Worm (Caenorhabditis elegans) whole organism, L4 larva: ENCODE results near the gene ZK617.26.

Source experiments
- D1046.2 ChIP-seq: fragments of 200-800 bp; sonication (Bioruptor generic); IDR thresholded peaks from 2 replicates; pipeline ENCODE4 v1.3.6; 2022; ENCODE audit warnings: missing genetic modification characterization, missing compliant biosample characterization
- R02D3.7 ChIP-seq: fragments of 150-350 bp; sonication (generic microtip); optimal IDR thresholded peaks from 3 replicates; lab custom pipeline; 2014; ENCODE audit warnings: missing biosample characterization, missing genetic modification characterization
- T20F7.1 ChIP-seq: fragments of 200-800 bp; sonication (Bioruptor generic); optimal IDR thresholded peaks from 2 replicates; lab custom pipeline; 2018; ENCODE audit warnings: mild to moderate bottlenecking, missing genetic modification characterization, missing compliant biosample characterization
- Y105C5A.15 ChIP-seq: fragments of 200-800 bp; sonication (Bioruptor generic); IDR thresholded peaks from 2 replicates; pipeline ENCODE4 v1.3.6; 2022; ENCODE audit warnings: missing genetic modification characterization, missing compliant biosample characterization
- aha-1 ChIP-seq: fragments of 150-350 bp; peaks from one replicate; lab custom pipeline; 2014; ENCODE audit warnings: missing biosample characterization, missing genetic modification characterization
- ama-1 ChIP-seq: fragments of 150-350 bp; optimal IDR thresholded peaks from 2 replicates; lab custom pipeline; 2014; ENCODE audit warnings: inconsistent platforms, mixed read lengths
- ceh-44 ChIP-seq: fragments of 200-800 bp; sonication (Bioruptor generic); IDR thresholded peaks from 2 replicates; pipeline ENCODE4 v1.3.6; 2022; ENCODE audit warnings: missing genetic modification reagents, missing genetic modification characterization, missing compliant biosample characterization
- ctbp-1 ChIP-seq: fragments of 200-800 bp; sonication (Bioruptor generic); IDR thresholded peaks from 2 replicates; pipeline ENCODE4 v1.3.6; 2022; ENCODE audit warnings: missing genetic modification reagents, missing genetic modification characterization, missing compliant biosample characterization
- daf-12 ChIP-seq: fragments of 150-350 bp; optimal IDR thresholded peaks from 2 replicates; lab custom pipeline; 2014; ENCODE audit warnings: missing biosample characterization, missing genetic modification reagents, missing genetic modification characterization
- daf-16 ChIP-seq, 3 experiments: sonication (generic microtip); optimal IDR thresholded peaks; 2 replicates each; lab custom pipeline; 2016 to 2017; ENCODE audit warnings: missing genetic modification characterization in 3 of 3, missing genetic modification reagents in 3 of 3, mild to moderate bottlenecking in 2 of 3, missing compliant biosample characterization in 2 of 3, missing biosample characterization in 1 of 3, moderate library complexity in 1 of 3
- dmd-8 ChIP-seq: fragments of 200-800 bp; sonication (Bioruptor generic); IDR thresholded peaks from 2 replicates; pipeline ENCODE4 v1.3.6; 2022; ENCODE audit warnings: missing genetic modification characterization, missing compliant biosample characterization
- dve-1 ChIP-seq: sonication (generic microtip); optimal IDR thresholded peaks from 2 replicates; lab custom pipeline; 2017; ENCODE audit warnings: antibody characterized with exemption, mild to moderate bottlenecking, missing genetic modification characterization, missing compliant biosample characterization; ENCODE audit not compliant: insufficient read depth
- hif-1 ChIP-seq, 2 experiments: sonication (generic microtip); optimal IDR thresholded peaks; 2 replicates each; lab custom pipeline; 2016 to 2017; ENCODE audit warnings: missing compliant biosample characterization in 2 of 2, missing genetic modification characterization in 2 of 2, missing genetic modification reagents in 2 of 2, missing genotype in 2 of 2, mild to moderate bottlenecking in 1 of 2
- hlh-11 ChIP-seq: fragments of 200-800 bp; sonication (Bioruptor generic); optimal IDR thresholded peaks from 2 replicates; lab custom pipeline; 2018; ENCODE audit warnings: mild to moderate bottlenecking, missing genetic modification characterization, missing compliant biosample characterization
- hmg-1.1 ChIP-seq: fragments of 200-800 bp; sonication (Bioruptor generic); IDR thresholded peaks from 2 replicates; pipeline ENCODE4 v1.3.6; 2022; ENCODE audit warnings: missing genetic modification reagents, missing genetic modification characterization, missing compliant biosample characterization
- jun-1 ChIP-seq: fragments of 150-350 bp; optimal IDR thresholded peaks from 2 replicates; lab custom pipeline; 2014; ENCODE audit warnings: missing biosample characterization, missing genetic modification reagents, missing genetic modification characterization
- lim-7 ChIP-seq: fragments of 200-800 bp; sonication (Bioruptor generic); IDR thresholded peaks from 2 replicates; pipeline ENCODE4 v1.3.6; 2022; ENCODE audit warnings: missing genetic modification characterization, missing compliant biosample characterization
- lin-13 ChIP-seq: fragments of 150-350 bp; optimal IDR thresholded peaks from 2 replicates; lab custom pipeline; 2014; ENCODE audit warnings: missing biosample characterization, missing genetic modification reagents, missing genetic modification characterization
- lin-29 ChIP-seq: fragments of 200-800 bp; sonication (Bioruptor generic); IDR thresholded peaks from 2 replicates; pipeline ENCODE4 v1.3.6; 2022; ENCODE audit warnings: missing genetic modification reagents, missing genetic modification characterization, missing compliant biosample characterization
- lin-38 ChIP-seq: fragments of 200-800 bp; sonication (Bioruptor generic); IDR thresholded peaks from 2 replicates; pipeline ENCODE4 v1.3.6; 2022; ENCODE audit warnings: missing genetic modification reagents, missing genetic modification characterization, missing compliant biosample characterization
- lin-39 ChIP-seq: fragments of 150-350 bp; optimal IDR thresholded peaks from 2 replicates; lab custom pipeline; 2014; ENCODE audit warnings: missing biosample characterization, missing genetic modification reagents, missing genetic modification characterization
- lsy-2 ChIP-seq, 2 experiments: fragments of 150-350 bp in 1 of 2; sonication (generic microtip) in 1 of 2; optimal IDR thresholded peaks; 2 replicates each; lab custom pipeline; 2014 to 2017; ENCODE audit warnings: missing biosample characterization in 2 of 2, missing genetic modification characterization in 2 of 2
- madf-9 ChIP-seq: fragments of 200-800 bp; sonication (Bioruptor generic); conservative IDR thresholded peaks from 2 replicates; pipeline ENCODE4 v1.3.6; 2022; ENCODE audit warnings: missing genetic modification reagents, missing genetic modification characterization, missing compliant biosample characterization
- mdl-1 ChIP-seq, 2 experiments: fragments of 150-350 bp in 1 of 2; sonication (generic microtip) in 1 of 2; optimal IDR thresholded peaks; 2 replicates each; lab custom pipeline; 2014 to 2017; ENCODE audit warnings: missing biosample characterization in 2 of 2, missing genetic modification characterization in 2 of 2
- mxl-2 ChIP-seq: fragments of 200-800 bp; sonication (Bioruptor generic); conservative IDR thresholded peaks from 2 replicates; pipeline ENCODE4 v1.3.6; 2022; ENCODE audit warnings: missing genetic modification reagents, missing genetic modification characterization, missing compliant biosample characterization
- mxl-3 ChIP-seq: fragments of 200-800 bp; sonication (Bioruptor generic); optimal IDR thresholded peaks from 2 replicates; lab custom pipeline; 2018; ENCODE audit warnings: mild to moderate bottlenecking, missing genetic modification characterization, missing compliant biosample characterization
- nhr-11 ChIP-seq: fragments of 150-350 bp; optimal IDR thresholded peaks from 2 replicates; lab custom pipeline; 2014; ENCODE audit warnings: missing biosample characterization, missing genetic modification characterization
- nhr-25 ChIP-seq: sonication (generic microtip); optimal IDR thresholded peaks from 2 replicates; lab custom pipeline; 2017; ENCODE audit warnings: missing genetic modification characterization, mild to moderate bottlenecking, missing compliant biosample characterization, antibody characterized with exemption, moderate library complexity, borderline replicate concordance; ENCODE audit not compliant: insufficient read depth
- nhr-28 ChIP-seq: fragments of 150-350 bp; optimal IDR thresholded peaks from 2 replicates; lab custom pipeline; 2014; ENCODE audit warnings: missing biosample characterization, missing genetic modification characterization
- nhr-48 ChIP-seq: sonication (generic microtip); optimal IDR thresholded peaks from 2 replicates; lab custom pipeline; 2016; ENCODE audit warnings: mild to moderate bottlenecking, missing genetic modification characterization, missing compliant biosample characterization
- nhr-6 ChIP-seq: fragments of 150-350 bp; optimal IDR thresholded peaks from 2 replicates; lab custom pipeline; 2014; ENCODE audit warnings: missing biosample characterization, missing genetic modification characterization
- nhr-77 ChIP-seq: fragments of 150-350 bp; optimal IDR thresholded peaks from 2 replicates; lab custom pipeline; 2014; ENCODE audit warnings: missing biosample characterization, missing genetic modification characterization
- pqm-1 ChIP-seq: sonication (generic microtip); optimal IDR thresholded peaks from 2 replicates; lab custom pipeline; 2017; ENCODE audit warnings: missing biosample characterization, missing genetic modification characterization
- rbr-2 ChIP-seq: sonication (generic microtip); optimal IDR thresholded peaks from 2 replicates; lab custom pipeline; 2016; ENCODE audit warnings: missing genotype, missing genetic modification characterization, missing compliant biosample characterization
- set-16 ChIP-seq: fragments of 200-800 bp; sonication (Bioruptor generic); IDR thresholded peaks from 2 replicates; pipeline ENCODE4 v1.3.6; 2022; ENCODE audit warnings: missing genetic modification reagents, missing genetic modification characterization, missing compliant biosample characterization
- spr-1 ChIP-seq: sonication (generic microtip); optimal IDR thresholded peaks from 2 replicates; lab custom pipeline; 2016; ENCODE audit warnings: mild to moderate bottlenecking, missing genetic modification characterization, missing compliant biosample characterization
- tra-1 ChIP-seq: fragments of 200-800 bp; sonication (Bioruptor generic); IDR thresholded peaks from 2 replicates; pipeline ENCODE4 v1.3.6; 2022; ENCODE audit warnings: missing genetic modification reagents, missing genetic modification characterization, missing compliant biosample characterization
- unc-39 ChIP-seq: sonication (generic microtip); optimal IDR thresholded peaks from 2 replicates; lab custom pipeline; 2017; ENCODE audit warnings: missing biosample characterization, missing genetic modification characterization
- unc-62 ChIP-seq, 3 experiments: fragments of 150-350 bp in 1 of 3; sonication (generic microtip); optimal IDR thresholded peaks in 2 of 3; peaks in 1 of 3; 1 replicate in 1 of 3; 2 replicates in 2 of 3; lab custom pipeline; 2014 to 2017; ENCODE audit warnings: missing biosample characterization in 3 of 3, missing genetic modification characterization in 3 of 3, missing genetic modification reagents in 3 of 3, missing genotype in 1 of 3
- zfp-2 ChIP-seq: sonication (generic microtip); optimal IDR thresholded peaks from 2 replicates; lab custom pipeline; 2016; ENCODE audit warnings: mild to moderate bottlenecking, missing genetic modification characterization, missing compliant biosample characterization
- zfp-3 ChIP-seq: fragments of 200-800 bp; sonication (Bioruptor generic); conservative IDR thresholded peaks from 2 replicates; pipeline ENCODE4 v1.3.6; 2022; ENCODE audit warnings: missing genetic modification reagents, missing genetic modification characterization, missing compliant biosample characterization
- ztf-7 ChIP-seq: fragments of 150-350 bp; optimal IDR thresholded peaks from 2 replicates; lab custom pipeline; 2014; ENCODE audit warnings: missing biosample characterization, missing genetic modification characterization

ZK617.26 gene

DNA sequence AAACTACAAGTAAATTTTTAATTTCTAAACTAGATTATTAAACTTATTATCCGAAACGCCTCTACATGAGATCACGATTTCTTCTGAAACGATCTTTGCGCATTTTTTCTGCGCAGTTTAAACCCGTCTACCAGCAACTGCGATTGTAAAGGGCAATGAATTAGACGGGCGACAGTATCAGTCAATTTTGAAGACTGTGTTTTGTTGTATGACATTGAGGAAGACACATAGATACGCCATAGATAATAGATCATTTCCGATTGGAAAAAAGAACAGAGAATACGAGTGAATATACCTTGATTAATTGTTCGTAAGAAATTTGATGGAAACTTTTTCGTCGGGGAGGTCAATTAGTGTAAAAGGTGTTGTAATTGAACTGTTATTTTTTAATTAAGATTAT, 10.6 kb upstream of the ZK617.26 start:
- TF ChIP-seq mxl-2 (GFP tag; lab: Robert Waterston, UW) (no peak), rbr-2 (no peak), dve-1 (tag; lab: Kevin White, UChicago) (no peak), mdl-1 (tag; optimal IDR thresholded peaks at IDR 0.05; lab: Kevin White, UChicago) (peak in 1 of 2 experiments; percentile 46), nhr-25 (tag; lab: Kevin White, UChicago) (peak; percentile 47), nhr-48 (tag; lab: Kevin White, UChicago) (peak; percentile 5), nhr-28 (tag; lab: Kevin White, UChicago) (peak; percentile 57)

DNA sequence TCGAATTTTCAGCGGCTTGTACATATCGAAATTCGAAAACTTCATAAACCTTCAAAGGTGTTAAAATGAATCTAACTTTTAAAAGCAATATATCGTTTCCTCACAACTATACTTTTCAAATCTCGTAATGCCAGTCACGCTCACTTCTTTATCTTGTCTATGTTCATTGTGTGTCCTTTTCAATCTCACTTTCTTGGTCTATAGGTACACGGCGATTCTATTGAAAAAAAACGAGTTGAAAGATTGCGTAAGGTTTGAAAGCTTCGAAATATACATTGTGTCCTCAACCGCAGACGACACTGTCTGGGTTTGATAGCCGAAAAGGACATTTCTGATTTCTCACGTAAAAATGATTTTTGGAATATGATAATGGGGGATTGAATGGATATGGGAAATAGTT, 8.2 kb upstream of the ZK617.26 start:
- TF ChIP-seq unc-62 (GFP tag; optimal IDR thresholded peaks at IDR 0.05 in 1 of 2; lab: Kevin White, UChicago) (peak in 1 of 2 experiments; percentile 84), unc-62 (tag; optimal IDR thresholded peaks at IDR 0.05; lab: Kevin White, UChicago) (no peak), T20F7.1 (GFP tag; lab: Kevin White, UChicago) (no peak)
- TF ChIP-seq, all 104 proteins: peak for 1

DNA sequence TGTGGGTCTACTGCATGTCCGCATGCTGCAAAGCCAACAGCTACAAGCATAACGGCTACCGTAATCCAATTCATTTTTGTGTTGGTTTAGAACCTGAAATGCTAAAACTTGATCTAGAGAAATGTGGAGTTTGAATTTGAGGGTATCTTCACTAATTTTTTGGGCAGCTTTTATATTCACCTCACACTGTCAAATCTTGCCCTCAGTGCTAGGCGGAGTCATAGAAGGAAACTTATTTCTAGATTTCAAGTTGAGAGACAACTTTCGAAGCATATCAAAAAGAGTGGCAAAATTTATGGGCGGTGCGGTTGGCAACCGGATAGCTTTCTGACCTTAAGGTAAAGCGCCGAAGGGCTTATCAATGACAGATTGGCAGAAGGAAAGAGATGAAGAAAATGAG, 4.8 kb upstream of the ZK617.26 start, which contains the start of gene lips-6:
TSS of gene lips-6 (minus strand) at position 101 of the 400 bp plus-strand sequence.
- TF ChIP-seq lin-38 (GFP tag; lab: Robert Waterston, UW) (no peak), zfp-2 (tag; lab: Kevin White, UChicago) (no peak), dmd-8 (no peak), madf-9 (no peak), lin-29 (no peak), lim-7 (GFP tag; lab: Robert Waterston, UW) (no peak), nhr-77 (tag; lab: Kevin White, UChicago) (no peak), ceh-44 (GFP tag; lab: Robert Waterston, UW) (no peak), spr-1 (no peak), ctbp-1 (no peak), unc-39 (tag; lab: Kevin White, UChicago) (no peak), lsy-2 (tag; optimal IDR thresholded peaks at IDR 0.05; lab: Kevin White, UChicago) (no peak), hmg-1.1 (no peak), zfp-3 (GFP tag; lab: Robert Waterston, UW) (no peak), ztf-7 (tag; lab: Kevin White, UChicago) (no peak), hlh-11 (no peak), Y105C5A.15 (GFP tag; lab: Robert Waterston, UW) (no peak), R02D3.7 (no peak), ama-1 (lab: Kevin White, UChicago) (no peak)

DNA sequence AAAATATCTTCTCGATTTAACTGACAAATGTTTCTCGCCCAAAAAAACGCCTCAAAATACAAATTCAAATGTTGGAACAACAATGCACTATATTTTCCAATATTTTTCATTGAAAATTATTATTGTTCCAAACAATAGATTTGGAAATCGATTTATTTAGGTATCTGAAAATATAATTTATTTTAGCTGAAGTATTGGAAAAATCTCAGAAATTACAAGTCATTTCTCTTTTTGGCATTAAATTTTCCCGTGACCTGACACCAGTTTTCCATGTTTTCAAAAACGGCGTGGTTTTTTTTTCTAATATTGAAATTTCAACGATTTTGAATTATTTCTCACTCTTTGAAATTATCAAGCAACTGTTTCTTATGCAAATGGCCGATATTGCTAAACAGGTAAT, 2.4 kb upstream of the ZK617.26 start, which contains the start of gene spe-17:
TSS of gene spe-17 (plus strand) at position 301 of the 400 bp plus-strand sequence.
- TF ChIP-seq lsy-2 (tag; optimal IDR thresholded peaks at IDR 0.05; lab: Kevin White, UChicago): no peak
- no peak for TF ChIP-seq madf-9
- TF ChIP-seq, all 104 proteins: peak for 0

DNA sequence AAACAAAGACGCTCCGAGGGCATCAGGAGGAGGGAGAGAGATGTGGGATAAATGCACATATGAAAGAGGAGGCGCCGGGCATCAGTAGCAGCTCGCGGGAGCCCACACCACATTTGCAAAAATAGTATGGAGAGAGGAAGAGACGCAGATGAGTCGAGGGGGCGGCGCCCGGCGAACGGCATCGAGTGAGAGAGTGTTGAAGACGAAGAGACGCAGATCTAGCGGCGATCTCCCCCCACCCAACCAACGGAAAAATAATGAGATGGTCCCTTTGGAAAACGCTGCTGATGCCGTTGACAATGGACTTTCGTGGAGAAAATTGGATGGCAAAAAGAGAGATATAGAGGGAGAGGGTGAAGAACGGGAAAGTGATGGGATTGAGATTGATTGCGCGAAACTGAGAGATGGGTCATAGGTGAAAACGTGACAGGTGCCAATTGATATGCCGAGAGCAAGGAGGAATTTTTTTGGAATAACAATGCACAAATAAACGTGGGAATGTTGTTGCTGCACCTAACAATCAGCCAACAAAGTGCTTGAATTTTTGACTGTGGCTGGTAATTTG, 1.8 kb upstream of the ZK617.26 start:
- TF ChIP-seq hlh-11 (peak; percentile 63), mdl-1 (tag; optimal IDR thresholded peaks at IDR 0.05; lab: Kevin White, UChicago) (no peak), daf-16 (GFP tag; optimal IDR thresholded peaks at IDR 0.05; lab: Kevin White, UChicago) (peak in 1 of 2 experiments; percentile 81), daf-16 (tag; optimal IDR thresholded peaks at IDR 0.05; lab: Kevin White, UChicago) (no peak), daf-12 (tag; lab: Kevin White, UChicago) (no peak), nhr-6 (tag; lab: Kevin White, UChicago) (no peak), hif-1 (tag; optimal IDR thresholded peaks at IDR 0.05; lab: Kevin White, UChicago) (no peak), hmg-1.1 (0 out of 2 replicates have a peak, but pooled peaks have one; percentile 12), mxl-3 (peak; percentile 38), jun-1 (tag; lab: Kevin White, UChicago) (no peak), set-16 (GFP tag; lab: Robert Waterston, UW) (peak; percentile 70), lin-13 (GFP tag; lab: Kevin White, UChicago) (no peak), tra-1 (GFP tag; lab: Robert Waterston, UW) (peak; percentile 25; the same call in 1 of the 2 replicates), D1046.2 (GFP tag; lab: Robert Waterston, UW) (no peak), aha-1 (peak; percentile 50), nhr-11 (tag; lab: Kevin White, UChicago) (peak; percentile 61), lin-39 (no peak), R02D3.7 (no peak), unc-62 (GFP tag; optimal IDR thresholded peaks at IDR 0.05 in 1 of 2; lab: Kevin White, UChicago) (peak in 1 of 2 experiments; percentile 0), unc-62 (tag; optimal IDR thresholded peaks at IDR 0.05; lab: Kevin White, UChicago) (no peak), pqm-1 (no peak)
- TF ChIP-seq, all 104 proteins: peak for 9
